Worm (Caenorhabditis elegans): Measurements from ENCODE around the gene srd-32.

Gene srd-32

DNA sequence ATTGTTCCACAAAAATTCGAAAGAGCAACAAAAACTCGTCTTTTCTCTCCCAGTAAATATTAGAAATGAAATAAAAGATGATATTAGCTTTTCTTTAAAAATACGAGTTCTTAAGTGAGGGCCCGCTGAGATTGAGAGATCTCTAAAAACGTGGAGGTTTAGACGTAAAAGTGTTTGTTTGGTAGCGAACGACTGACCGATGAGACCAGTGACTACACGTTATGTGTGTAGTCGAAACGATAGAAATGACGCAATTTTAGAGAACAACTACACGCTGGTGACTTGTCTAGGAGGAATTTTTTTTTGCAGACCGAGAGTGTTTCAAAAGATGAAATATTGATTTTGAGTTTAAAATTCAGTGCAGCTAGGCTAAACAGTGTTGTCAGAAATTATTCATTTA is 2.7 kb upstream of the srd-32 start, which contains the start of gene C37H5.13:
Gene C37H5.13 (minus strand): TSS at position 229 of the 400 bp plus-strand sequence.
- TF ChIP-seq elt-3 (tag; optimal IDR thresholded peaks at IDR 0.05) (no peak), lin-39 (tag; optimal IDR thresholded peaks at IDR 0.05) (no peak), ZK546.5 (tag; optimal IDR thresholded peaks at IDR 0.05) (no peak), nfya-1 (tag; optimal IDR thresholded peaks at IDR 0.05; ENCODE audit: insufficient read depth) (peak; percentile 27), ama-1 (optimal IDR thresholded peaks at IDR 0.05) (no peak), nhr-25 (tag; optimal IDR thresholded peaks at IDR 0.05) (no peak), ceh-9 (tag; optimal IDR thresholded peaks at IDR 0.05) (no peak), nhr-43 (tag; optimal IDR thresholded peaks at IDR 0.05; ENCODE audit: poor library complexity, severe bottlenecking) (no peak), nhr-77 (tag; optimal IDR thresholded peaks at IDR 0.05) (no peak), zag-1 (tag; optimal IDR thresholded peaks at IDR 0.05) (no peak), egl-27 (tag; optimal IDR thresholded peaks at IDR 0.05) (no peak), nhr-11 (tag; optimal IDR thresholded peaks at IDR 0.05) (no peak), ztf-11 (tag; optimal IDR thresholded peaks at IDR 0.05) (no peak), tbx-2 (tag; optimal IDR thresholded peaks at IDR 0.05) (no peak), pha-4 (tag; optimal IDR thresholded peaks at IDR 0.05) (peak; percentile 74), fkh-10 (GFP tag; optimal IDR thresholded peaks at IDR 0.05) (no peak), snpc-4 (tag; optimal IDR thresholded peaks at IDR 0.05) (no peak), skn-1 (tag; optimal IDR thresholded peaks at IDR 0.05) (peak; percentile 4), fkh-2 (tag; optimal IDR thresholded peaks at IDR 0.05) (no peak), mdl-1 (tag; optimal IDR thresholded peaks at IDR 0.05) (no peak), pqm-1 (tag; optimal IDR thresholded peaks at IDR 0.05) (peak; percentile 24), nhr-237 (tag; optimal IDR thresholded peaks at IDR 0.05) (no peak), mml-1 (tag; optimal IDR thresholded peaks at IDR 0.05) (no peak), nhr-23 (tag; optimal IDR thresholded peaks at IDR 0.05) (no peak), jun-1 (tag; optimal IDR thresholded peaks at IDR 0.05) (no peak), daf-12 (tag; optimal IDR thresholded peaks at IDR 0.05) (no peak), elt-2 (tag; optimal IDR thresholded peaks at IDR 0.05) (no peak), unc-39 (tag; optimal IDR thresholded peaks at IDR 0.05) (no peak), ceh-82 (tag; optimal IDR thresholded peaks at IDR 0.05) (no peak), unc-62 (GFP tag; optimal IDR thresholded peaks at IDR 0.05) (no peak), ceh-28 (tag; optimal IDR thresholded peaks at IDR 0.05) (no peak), aly-2 (tag; optimal IDR thresholded peaks at IDR 0.05) (no peak), nhr-12 (tag; optimal IDR thresholded peaks at IDR 0.05) (no peak), nhr-67 (tag; optimal IDR thresholded peaks at IDR 0.05) (no peak), R02D3.7 (tag; optimal IDR thresholded peaks at IDR 0.05) (no peak), lsy-12 (tag; optimal IDR thresholded peaks at IDR 0.05) (no peak), eor-1 (tag; optimal IDR thresholded peaks at IDR 0.05) (no peak), nhr-76 (tag; optimal IDR thresholded peaks at IDR 0.05) (no peak), ztf-4 (tag; optimal IDR thresholded peaks at IDR 0.05) (no peak), ceh-16 (tag; optimal IDR thresholded peaks at IDR 0.05) (no peak), hmg-11 (tag; optimal IDR thresholded peaks at IDR 0.05) (peak; percentile 69), fos-1 (tag; optimal IDR thresholded peaks at IDR 0.05) (no peak), nhr-28 (tag; optimal IDR thresholded peaks at IDR 0.05) (no peak)

DNA sequence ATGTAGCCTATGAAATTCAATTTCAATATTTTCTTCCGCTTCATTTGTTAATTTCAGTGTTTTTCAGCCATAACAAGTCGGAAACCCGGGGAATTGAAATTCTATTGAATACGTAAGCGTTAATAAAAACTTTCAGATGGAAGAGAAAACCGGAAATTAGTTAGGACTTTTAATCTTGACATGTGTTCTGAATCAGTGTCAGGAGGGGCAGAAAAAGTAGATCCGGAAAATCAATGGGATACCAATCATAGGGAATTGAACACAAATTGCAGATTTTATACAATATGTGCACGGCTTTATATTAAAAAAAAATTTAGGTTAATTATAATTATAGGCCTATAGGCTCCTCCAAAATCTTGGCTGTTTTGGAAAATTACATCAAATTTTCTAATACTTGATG is 1.1 kb upstream of the srd-32 start:
- TF ChIP-seq egl-27 (tag; optimal IDR thresholded peaks at IDR 0.05) (no peak), nhr-11 (tag; optimal IDR thresholded peaks at IDR 0.05) (no peak), zag-1 (tag; optimal IDR thresholded peaks at IDR 0.05) (no peak), R02D3.7 (tag; optimal IDR thresholded peaks at IDR 0.05) (no peak), nhr-25 (tag; optimal IDR thresholded peaks at IDR 0.05) (no peak), fkh-10 (GFP tag; optimal IDR thresholded peaks at IDR 0.05) (no peak), mml-1 (tag; optimal IDR thresholded peaks at IDR 0.05) (no peak), nhr-76 (tag; optimal IDR thresholded peaks at IDR 0.05) (no peak), elt-2 (tag; optimal IDR thresholded peaks at IDR 0.05) (no peak), ceh-28 (tag; optimal IDR thresholded peaks at IDR 0.05) (no peak), skn-1 (tag; optimal IDR thresholded peaks at IDR 0.05) (no peak), jun-1 (tag; optimal IDR thresholded peaks at IDR 0.05) (no peak), nhr-23 (tag; optimal IDR thresholded peaks at IDR 0.05) (no peak), nhr-67 (tag; optimal IDR thresholded peaks at IDR 0.05) (no peak), ceh-16 (tag; optimal IDR thresholded peaks at IDR 0.05) (no peak)

Measured in whole organism, L3 larva.